Worm (Caenorhabditis elegans) whole organism, L2 larva: ENCODE measurements around the gene F53F4.4.
A peak's percentile ranks its signal among the peaks of the same experiment; 100 is the strongest.

ENCODE experiments used
- C34F6.9 ChIP-seq: fragments of 150-350 bp; optimal IDR thresholded peaks from 2 replicates; lab custom pipeline; 2014; ENCODE audit warnings: missing biosample characterization, missing genetic modification characterization
- F13H6.1 ChIP-seq: sonication (generic microtip); optimal IDR thresholded peaks from 2 replicates; lab custom pipeline; 2016; ENCODE audit warnings: missing genetic modification characterization, missing compliant biosample characterization
- R02D3.7 ChIP-seq: fragments of 150-350 bp; optimal IDR thresholded peaks from 2 replicates; lab custom pipeline; 2014; ENCODE audit warnings: missing biosample characterization, missing genetic modification characterization
- aly-2 ChIP-seq: fragments of 150-350 bp; optimal IDR thresholded peaks from 2 replicates; lab custom pipeline; 2014; ENCODE audit warnings: missing biosample characterization, missing genetic modification characterization
- blmp-1 ChIP-seq: sonication (generic microtip); optimal IDR thresholded peaks from 2 replicates; lab custom pipeline; 2017; ENCODE audit warnings: missing genetic modification characterization, mild to moderate bottlenecking, missing compliant biosample characterization, antibody characterized with exemption, moderate library complexity; ENCODE audit not compliant: insufficient read depth
- crh-2 ChIP-seq: sonication (generic microtip); optimal IDR thresholded peaks from 2 replicates; lab custom pipeline; 2017; ENCODE audit warnings: missing biosample characterization, missing genetic modification characterization
- fos-1 ChIP-seq: fragments of 150-350 bp; optimal IDR thresholded peaks from 2 replicates; lab custom pipeline; 2014; ENCODE audit warnings: missing biosample characterization, missing genetic modification characterization
- gmeb-1 ChIP-seq: fragments of 150-350 bp; optimal IDR thresholded peaks from 2 replicates; lab custom pipeline; 2014; ENCODE audit warnings: missing biosample characterization, missing genetic modification characterization
- lin-13 ChIP-seq: fragments of 150-350 bp; optimal IDR thresholded peaks from 2 replicates; lab custom pipeline; 2014; ENCODE audit warnings: missing biosample characterization, missing genetic modification reagents, missing genetic modification characterization
- lin-39 ChIP-seq: fragments of 150-350 bp; optimal IDR thresholded peaks from 2 replicates; lab custom pipeline; 2014; ENCODE audit warnings: missing biosample characterization, missing genetic modification reagents, missing genetic modification characterization
- lsy-2 ChIP-seq, 2 experiments: fragments of 150-350 bp in 1 of 2; sonication (generic microtip) in 1 of 2; optimal IDR thresholded peaks; 2 replicates each; lab custom pipeline; 2014 to 2017; ENCODE audit warnings: missing biosample characterization in 2 of 2, missing genetic modification characterization in 2 of 2
- mab-5 ChIP-seq: fragments of 150-350 bp; optimal IDR thresholded peaks from 2 replicates; lab custom pipeline; 2014; ENCODE audit warnings: missing biosample characterization, missing genetic modification characterization
- mbf-1 ChIP-seq: sonication (generic microtip); optimal IDR thresholded peaks from 2 replicates; lab custom pipeline; 2017; ENCODE audit warnings: missing biosample characterization, missing genetic modification characterization
- nhr-10 ChIP-seq: sonication (generic microtip); optimal IDR thresholded peaks from 2 replicates; lab custom pipeline; 2017; ENCODE audit warnings: missing biosample characterization, missing genetic modification characterization
- nhr-129 ChIP-seq: fragments of 150-350 bp; optimal IDR thresholded peaks from 2 replicates; lab custom pipeline; 2014; ENCODE audit warnings: missing biosample characterization, missing genetic modification characterization
- nhr-21 ChIP-seq: fragments of 150-350 bp; optimal IDR thresholded peaks from 2 replicates; lab custom pipeline; 2014; ENCODE audit warnings: missing biosample characterization, missing genetic modification characterization
- nhr-23 ChIP-seq: fragments of 150-350 bp; optimal IDR thresholded peaks from 2 replicates; lab custom pipeline; 2014; ENCODE audit warnings: missing biosample characterization, missing genetic modification reagents, missing genetic modification characterization
- nhr-237 ChIP-seq: fragments of 150-350 bp; optimal IDR thresholded peaks from 2 replicates; lab custom pipeline; 2014; ENCODE audit warnings: missing biosample characterization, missing genetic modification characterization
- nhr-6 ChIP-seq: fragments of 150-350 bp; optimal IDR thresholded peaks from 2 replicates; lab custom pipeline; 2014; ENCODE audit warnings: missing biosample characterization, missing genetic modification characterization
- nhr-77 ChIP-seq: fragments of 150-350 bp; optimal IDR thresholded peaks from 2 replicates; lab custom pipeline; 2014; ENCODE audit warnings: missing biosample characterization, missing genetic modification characterization
- peb-1 ChIP-seq: fragments of 150-350 bp; optimal IDR thresholded peaks from 2 replicates; lab custom pipeline; 2014; ENCODE audit warnings: missing biosample characterization, missing genetic modification characterization
- skn-1 ChIP-seq: sonication (generic microtip); optimal IDR thresholded peaks from 2 replicates; lab custom pipeline; 2017; ENCODE audit warnings: missing biosample characterization, missing genetic modification characterization
- sma-3 ChIP-seq: sonication (generic microtip); optimal IDR thresholded peaks from 2 replicates; lab custom pipeline; 2016; ENCODE audit warnings: missing genetic modification reagents, missing genetic modification characterization, missing compliant biosample characterization
- sma-9 ChIP-seq, 2 experiments: fragments of 150-350 bp in 1 of 2; sonication (generic microtip) in 1 of 2; optimal IDR thresholded peaks; 2 replicates each; lab custom pipeline; 2014 to 2016; ENCODE audit warnings: missing genetic modification characterization in 2 of 2, mild to moderate bottlenecking in 1 of 2, missing biosample characterization in 1 of 2, missing compliant biosample characterization in 1 of 2, missing genetic modification reagents in 1 of 2, moderate library complexity in 1 of 2
- unc-39 ChIP-seq: fragments of 150-350 bp; optimal IDR thresholded peaks from 2 replicates; lab custom pipeline; 2014; ENCODE audit warnings: missing biosample characterization, missing genetic modification characterization
- unc-55 ChIP-seq: fragments of 150-350 bp; sonication (generic microtip); optimal IDR thresholded peaks from 3 replicates; lab custom pipeline; 2014; ENCODE audit warnings: missing biosample characterization, missing genetic modification reagents, missing genetic modification characterization
- unc-62 ChIP-seq: fragments of 150-350 bp; optimal IDR thresholded peaks from 2 replicates; lab custom pipeline; 2014; ENCODE audit warnings: missing biosample characterization, missing genetic modification reagents, missing genetic modification characterization
- zag-1 ChIP-seq: fragments of 150-350 bp; optimal IDR thresholded peaks from 2 replicates; lab custom pipeline; 2014; ENCODE audit warnings: missing biosample characterization, missing genetic modification characterization
- ztf-11 ChIP-seq: sonication (generic microtip); optimal IDR thresholded peaks from 2 replicates; lab custom pipeline; 2017; ENCODE audit warnings: missing biosample characterization, missing genetic modification characterization

Gene F53F4.4

ce11 chrV:13568533-13568932 lies 24.6 kb upstream of the F53F4.4 start, which contains the start of the genes nuaf-1 and bir-2:
TSS of gene nuaf-1 (minus strand) at chrV:13568630.
TSS of gene bir-2 (plus strand) at chrV:13568850.
- TF ChIP-seq F13H6.1 (tag; lab: Kevin White, UChicago) (peak; percentile 31), fos-1 (tag; lab: Kevin White, UChicago) (peak; percentile 42), lsy-2 (tag; optimal IDR thresholded peaks at IDR 0.05; lab: Kevin White, UChicago) (peak; percentile 10 to 68), gmeb-1 (tag; lab: Kevin White, UChicago) (peak; percentile 74), sma-3 (GFP tag; lab: Kevin White, UChicago) (peak; percentile 42), peb-1 (tag; lab: Kevin White, UChicago) (no peak), ztf-11 (no peak), blmp-1 (tag; lab: Kevin White, UChicago) (no peak), nhr-77 (no peak), nhr-129 (peak; percentile 40), crh-2 (tag; lab: Kevin White, UChicago) (peak; percentile 67), lin-13 (GFP tag; lab: Kevin White, UChicago) (peak; percentile 28), unc-55 (GFP tag; lab: Kevin White, UChicago) (peak; percentile 78), sma-9 (GFP tag; optimal IDR thresholded peaks at IDR 0.05; lab: Kevin White, UChicago) (peak; percentile 50), sma-9 (tag; optimal IDR thresholded peaks at IDR 0.05; lab: Kevin White, UChicago) (no peak), C34F6.9 (tag; lab: Kevin White, UChicago) (peak; percentile 62), nhr-21 (tag; lab: Kevin White, UChicago) (peak; percentile 11)

- TF ChIP-seq fos-1 (tag; lab: Kevin White, UChicago) (peak; percentile 86), C34F6.9 (tag; lab: Kevin White, UChicago) (no peak)
Observed at ce11 chrV:13571714-13572258, 21.4 kb upstream of the F53F4.4 start, which contains the start of gene C50B8.4. TSS of gene C50B8.4 (plus strand) at chrV:13572012.

- TF ChIP-seq unc-62 (GFP tag; lab: Kevin White, UChicago) = no peak
- TF ChIP-seq mbf-1 (tag; lab: Kevin White, UChicago) = no peak
- no peak for TF ChIP-seq nhr-6
- TF ChIP-seq nhr-23 (tag; lab: Kevin White, UChicago) = no peak
- no peak for TF ChIP-seq skn-1
- no peak for TF ChIP-seq lin-39
- TF ChIP-seq R02D3.7 (tag; lab: Kevin White, UChicago) = no peak
- no peak for TF ChIP-seq nhr-237 (tag; lab: Kevin White, UChicago)
- TF ChIP-seq aly-2 (tag; lab: Kevin White, UChicago) = no peak
- TF ChIP-seq, all 48 proteins: peak for 0
Observed at ce11 chrV:13575866-13576265, 17.3 kb upstream of the F53F4.4 start.

- TF ChIP-seq nhr-10 (tag; lab: Kevin White, UChicago) (no peak), gmeb-1 (tag; lab: Kevin White, UChicago) (peak; percentile 7), sma-3 (GFP tag; lab: Kevin White, UChicago) (no peak), fos-1 (tag; lab: Kevin White, UChicago) (peak; percentile 93), sma-9 (GFP tag; optimal IDR thresholded peaks at IDR 0.05; lab: Kevin White, UChicago) (peak; percentile 28), sma-9 (tag; optimal IDR thresholded peaks at IDR 0.05; lab: Kevin White, UChicago) (no peak), nhr-77 (no peak), ztf-11 (no peak), mab-5 (tag; lab: Kevin White, UChicago) (no peak)
Observed at ce11 chrV:13576828-13577227, 16.4 kb upstream of the F53F4.4 start.

ce11 chrV:13577463-13577862 lies 15.7 kb upstream of the F53F4.4 start:
- TF ChIP-seq R02D3.7 (tag; lab: Kevin White, UChicago) (no peak), fos-1 (tag; lab: Kevin White, UChicago) (peak; percentile 88), unc-39 (tag; lab: Kevin White, UChicago) (no peak)

ce11 chrV:13578637-13579036 lies 14.5 kb upstream of the F53F4.4 start, which contains the start of gene C50B8.6:
TSS of gene C50B8.6 (plus strand) at chrV:13578972.
- no peak for TF ChIP-seq zag-1 (tag; lab: Kevin White, UChicago)
- peak; percentile 60 for TF ChIP-seq fos-1 (tag; lab: Kevin White, UChicago)
